Fruit fly (Drosophila melanogaster) whole organism, larva: ENCODE measurements around the gene CG15390.

Source experiments
- noc ChIP-seq: fragments of 200-800 bp; sonication (Bioruptor generic); optimal IDR thresholded peaks from 3 replicates; lab custom pipeline; 2019; ENCODE audit warnings: missing biosample characterization, mild to moderate bottlenecking, missing genetic modification characterization, moderate library complexity

The CG15390 gene

DNA sequence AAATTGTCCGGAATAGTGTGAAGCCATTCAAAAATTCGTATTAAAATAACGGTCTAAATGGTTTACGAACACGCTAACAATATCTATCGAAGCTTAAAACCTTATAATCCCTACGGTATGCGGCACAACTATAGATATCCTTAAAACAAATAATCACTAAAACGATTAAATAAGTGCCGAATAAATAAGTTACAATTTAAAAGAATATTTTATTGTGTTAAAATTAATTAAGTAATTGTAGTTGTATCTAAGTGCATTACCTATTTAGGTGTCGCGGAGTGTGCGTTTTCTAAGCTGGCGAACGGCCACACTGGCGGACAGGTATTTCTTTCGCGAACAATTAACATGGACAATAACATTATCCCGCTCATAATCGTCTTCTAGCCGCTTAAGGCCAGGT, 6.3 kb downstream of the CG15390 start, which contains the start of gene Eogt:
Gene Eogt, plus strand, starts transcription at position 293 of the 400 bp plus-strand sequence.
- TF ChIP-seq noc (tag; lab: Kevin White, UChicago), result peak; percentile 69

DNA sequence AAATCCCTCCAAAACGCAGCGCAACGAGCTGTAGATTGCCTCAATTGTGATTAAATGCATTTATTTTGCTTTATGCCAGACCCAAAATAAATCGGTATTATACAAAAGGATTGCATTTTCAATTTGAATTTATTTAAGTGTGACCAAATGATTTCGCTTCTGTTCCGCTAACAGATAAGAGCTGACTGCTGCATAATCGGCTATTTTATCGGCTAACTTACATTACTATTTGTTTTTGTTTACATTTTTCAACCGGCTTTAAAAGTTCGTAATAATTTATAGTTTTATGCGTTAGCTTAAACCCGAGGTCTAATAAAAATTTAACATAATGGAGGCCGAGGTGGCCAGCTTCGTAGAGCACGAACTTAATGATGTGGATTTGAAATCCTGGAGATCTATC, 8.5 kb downstream of the CG15390 start, which contains the start of gene PIG-Wa:
Gene PIG-Wa, plus strand, starts transcription at position 232 of the 400 bp plus-strand sequence.
- TF ChIP-seq noc (tag; lab: Kevin White, UChicago), result no peak

dm6 chr2L:2385692-2386091, 11.2 kb downstream of the CG15390 start, which contains the start of gene CG3557:
TSS of gene CG3557 (minus strand) at chr2L:2385792.
- no peak for TF ChIP-seq noc (tag; lab: Kevin White, UChicago)

- no peak for TF ChIP-seq noc (tag; lab: Kevin White, UChicago)
Measured at dm6 chr2L:2390589-2390988, 16.1 kb downstream of the CG15390 start, which contains the start of gene CG43750. TSS of gene CG43750 (minus strand) at chr2L:2390689.

DNA sequence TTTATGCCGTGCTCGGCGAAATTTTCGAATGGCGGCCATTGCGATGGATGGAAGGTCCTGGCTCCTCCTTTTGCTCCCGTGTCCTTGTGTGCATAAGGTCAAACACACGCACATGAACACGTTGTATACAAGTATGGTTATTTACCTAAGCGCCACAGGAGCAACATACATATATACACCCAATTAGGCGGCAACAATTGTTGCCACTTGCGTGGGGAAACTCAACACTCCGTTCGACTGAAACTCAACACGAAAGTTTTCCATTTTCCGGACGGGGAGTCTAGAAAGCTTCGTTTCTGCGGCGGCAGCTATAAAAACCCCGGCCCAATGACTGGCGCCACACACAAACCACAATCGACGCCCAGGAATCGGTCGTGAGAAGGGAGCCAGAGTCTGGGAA, 16.8 kb downstream of the CG15390 start, which contains the start of gene CG46448:
Gene CG46448, plus strand, starts transcription at position 340 of the 400 bp plus-strand sequence.
- no peak for TF ChIP-seq noc (tag; lab: Kevin White, UChicago)

DNA sequence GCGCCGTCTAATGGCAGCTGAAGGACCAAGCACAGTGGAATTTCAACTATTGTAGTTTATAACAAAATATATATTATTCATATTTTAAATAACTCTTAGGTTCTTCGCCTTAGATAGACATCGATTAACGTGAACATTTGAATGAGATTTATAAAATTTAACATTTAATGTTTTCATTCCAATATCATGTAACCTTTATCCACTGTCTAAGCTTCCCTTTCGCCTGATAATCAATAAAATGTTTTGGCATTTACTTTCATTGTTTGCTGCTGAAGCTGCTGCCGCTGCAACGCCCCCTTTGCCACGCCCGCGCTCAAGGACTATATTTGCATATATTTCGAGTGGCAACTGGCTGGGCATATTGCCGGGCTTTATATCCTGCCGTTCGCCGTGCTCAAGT, 20.4 kb downstream of the CG15390 start:
- no peak for TF ChIP-seq noc (tag; lab: Kevin White, UChicago)

DNA sequence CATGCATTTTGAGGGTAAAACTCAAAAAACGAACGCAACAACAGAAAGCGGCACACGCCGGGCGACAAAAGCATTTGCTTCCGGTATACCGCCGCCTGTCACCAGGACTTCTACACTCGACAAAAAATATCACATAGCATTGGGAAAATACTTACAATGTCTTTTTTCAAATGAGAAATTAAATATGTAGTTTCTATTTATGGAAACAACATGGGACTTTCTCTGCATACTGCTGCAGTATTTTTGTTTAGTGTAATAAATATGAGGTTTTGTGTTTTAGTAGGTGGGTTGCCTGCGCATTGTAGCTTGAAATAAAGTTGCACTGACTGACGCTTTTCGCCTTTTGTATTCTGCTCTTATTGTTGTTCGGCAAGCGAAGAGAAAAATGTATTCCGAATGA, 22.6 kb downstream of the CG15390 start:
- no peak for TF ChIP-seq noc (tag; lab: Kevin White, UChicago)

dm6 chr2L:2398459-2398858, 23.9 kb downstream of the CG15390 start:
- TF ChIP-seq noc (tag; lab: Kevin White, UChicago), result no peak

- no peak for TF ChIP-seq noc (tag; lab: Kevin White, UChicago)
Measured at dm6 chr2L:2399897-2400296, 25.4 kb downstream of the CG15390 start, which contains the start of gene VGlut. TSS of gene VGlut (plus strand) at chr2L:2400295.

dm6 chr2L:2402194-2402593, 27.7 kb downstream of the CG15390 start:
- no peak for TF ChIP-seq noc (tag; lab: Kevin White, UChicago)

DNA sequence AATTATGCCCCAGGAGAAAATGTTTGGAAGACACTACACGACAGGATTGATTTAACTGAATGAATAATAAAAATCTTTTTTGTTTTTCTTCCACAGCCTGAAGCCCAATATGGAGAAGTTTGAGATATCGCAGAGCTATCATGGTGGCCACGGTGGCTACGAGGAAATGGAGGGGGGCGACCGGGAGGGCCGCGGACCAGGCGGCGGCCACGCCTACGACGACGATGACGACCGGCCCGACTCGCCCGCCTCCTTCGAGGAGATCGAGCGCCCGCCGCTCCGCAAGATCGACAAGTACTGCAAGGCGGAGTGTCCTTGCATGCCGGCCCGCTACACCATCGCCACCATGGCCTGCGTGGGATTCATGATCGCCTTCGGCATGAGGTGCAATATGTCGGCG, 30.1 kb downstream of the CG15390 start:
- TF ChIP-seq noc (tag; lab: Kevin White, UChicago), result no peak

DNA sequence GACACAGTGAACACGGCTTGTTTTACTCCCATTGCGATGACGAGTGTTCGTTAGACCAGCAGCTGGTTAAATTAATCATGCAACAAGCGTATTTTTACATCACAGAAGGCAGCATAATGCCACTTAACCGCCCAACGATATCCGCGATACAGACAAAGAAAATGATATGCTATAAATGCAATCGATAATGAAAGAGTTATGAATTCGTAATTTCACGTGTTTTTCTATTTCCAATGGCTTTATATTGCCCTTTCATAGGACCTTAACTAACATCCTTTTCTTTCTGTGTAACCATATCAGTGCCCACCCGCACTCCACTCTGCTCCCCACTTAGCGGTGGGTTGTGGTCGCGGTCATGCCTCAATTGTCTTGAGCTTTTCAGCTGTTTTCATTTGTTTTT, 38.6 kb downstream of the CG15390 start:
- TF ChIP-seq noc (tag; lab: Kevin White, UChicago), result no peak

dm6 chr2L:2415109-2415508, 40.6 kb downstream of the CG15390 start, which contains the start of gene CG18641:
TSS of gene CG18641 (minus strand) at chr2L:2415322.
- TF ChIP-seq noc (tag; lab: Kevin White, UChicago), result no peak

DNA sequence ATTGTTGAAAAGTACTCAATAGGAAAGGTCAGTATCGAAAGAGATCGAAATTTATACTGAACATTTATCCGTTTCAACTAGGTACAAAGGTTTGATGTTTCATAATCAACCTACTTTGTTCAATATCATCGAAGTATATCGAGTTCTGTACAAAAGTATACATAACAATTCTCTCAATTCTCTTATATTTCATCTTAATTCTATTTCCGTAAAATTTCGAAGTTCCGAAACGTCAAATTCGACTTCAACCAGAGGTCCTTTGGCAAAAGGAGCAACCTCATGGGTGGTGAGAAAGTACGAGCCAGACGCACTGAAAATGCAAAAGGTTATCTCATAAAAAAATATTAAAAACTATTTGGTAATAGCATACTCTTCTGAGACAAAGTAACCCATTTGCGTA, 42.1 kb downstream of the CG15390 start, which contains the start of gene CG31948:
Gene CG31948, minus strand, starts transcription at position 101 of the 400 bp plus-strand sequence.
- TF ChIP-seq noc (tag; lab: Kevin White, UChicago), result no peak

- TF ChIP-seq noc (tag; lab: Kevin White, UChicago), result no peak
Measured at dm6 chr2L:2417865-2418264, 43.4 kb downstream of the CG15390 start, which contains the start of gene CG34448. TSS of gene CG34448 (minus strand) at chr2L:2417965.

- no peak for TF ChIP-seq noc (tag; lab: Kevin White, UChicago)
Measured at dm6 chr2L:2419913-2420312, 45.4 kb downstream of the CG15390 start, which contains the start of gene CG34447. TSS of gene CG34447 (minus strand) at chr2L:2420013.

DNA sequence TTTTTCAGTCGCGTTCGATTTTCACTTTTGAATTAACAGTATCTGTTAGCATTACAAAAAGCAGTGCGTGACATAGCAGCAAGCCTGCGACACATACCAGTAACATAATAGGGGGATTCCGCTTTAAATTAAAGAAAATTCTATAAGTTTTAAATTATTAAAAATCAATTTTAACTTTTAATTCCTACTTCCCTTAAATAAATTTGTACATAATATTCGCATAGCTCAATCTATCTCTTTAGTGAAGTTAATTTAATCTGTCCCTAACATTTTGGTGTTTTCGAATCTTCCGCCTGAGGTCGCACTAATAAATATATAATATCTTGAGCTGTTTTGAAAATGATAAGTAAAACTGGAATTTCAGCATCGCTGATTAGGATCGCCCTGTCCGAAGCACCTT, 46.0 kb downstream of the CG15390 start, which contains the start of gene CG9886:
Gene CG9886, plus strand, starts transcription at position 341 of the 400 bp plus-strand sequence.
- no peak for TF ChIP-seq noc (tag; lab: Kevin White, UChicago)
